Worm (Caenorhabditis elegans) whole organism, L3 larva: ENCODE data around the gene F02C12.3.

Experiments
- mdl-1 ChIP-seq: fragments of 150-350 bp; optimal IDR thresholded peaks from 2 replicates; lab custom pipeline; 2014; ENCODE audit warnings: missing biosample characterization, missing genetic modification characterization
- mml-1 ChIP-seq: fragments of 150-350 bp; sonication (generic microtip); optimal IDR thresholded peaks from 3 replicates; lab custom pipeline; 2014; ENCODE audit warnings: missing biosample characterization, missing genetic modification characterization
- pqm-1 ChIP-seq: fragments of 150-350 bp; optimal IDR thresholded peaks from 2 replicates; lab custom pipeline; 2017; ENCODE audit warnings: missing biosample characterization, missing genetic modification characterization, inconsistent platforms

DNA sequence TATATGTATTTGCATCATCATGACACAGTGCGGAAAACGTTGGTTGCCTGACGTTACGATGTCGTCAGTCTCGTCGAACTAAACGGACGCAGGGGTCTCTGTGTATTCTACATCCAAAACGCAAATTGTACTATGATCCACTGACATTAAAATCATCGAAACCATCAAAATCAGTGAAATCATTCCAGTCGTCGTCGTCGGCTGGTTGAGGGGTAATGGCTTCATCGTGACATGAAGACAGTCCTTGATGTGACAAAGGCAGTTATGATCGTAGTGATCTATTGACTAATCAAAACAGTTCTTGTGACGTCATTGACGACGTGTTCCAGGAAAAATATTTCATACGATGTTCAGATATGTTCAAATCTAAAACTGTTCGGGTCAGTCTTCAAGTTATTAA is 39.1 kb upstream of the F02C12.3 start:
- no peak for TF ChIP-seq mml-1 (tag; lab: Kevin White, UChicago)
- TF ChIP-seq mdl-1 = no peak
- no peak for TF ChIP-seq pqm-1 (tag; lab: Kevin White, UChicago)
